Worm (Caenorhabditis elegans) whole organism, late embryonic: ENCODE data around the gene C08F1.8.
A peak's percentile ranks its signal among the peaks of the same experiment; 100 is the strongest.
"Not testable (repeated sequence)": the region's sequence is repeated elsewhere in the genome, so short reads cannot be mapped to it uniquely, and the experiment has no call there.

ENCODE experiments used
- C08G9.2 ChIP-seq: sonication (generic microtip); optimal IDR thresholded peaks from 2 replicates; lab custom pipeline; 2016; ENCODE audit warnings: mild to moderate bottlenecking, missing genetic modification characterization, moderate library complexity, missing compliant biosample characterization
- Y22D7AL.16 ChIP-seq: sonication (generic microtip); optimal IDR thresholded peaks from 2 replicates; lab custom pipeline; 2016; ENCODE audit warnings: missing genetic modification characterization, missing compliant biosample characterization
- ahr-1 ChIP-seq: sonication (generic microtip); optimal IDR thresholded peaks from 2 replicates; lab custom pipeline; 2016; ENCODE audit warnings: missing genetic modification characterization, missing compliant biosample characterization
- ceh-14 ChIP-seq: sonication (generic microtip); optimal IDR thresholded peaks from 2 replicates; lab custom pipeline; 2016; ENCODE audit warnings: missing genotype, missing genetic modification characterization, missing compliant biosample characterization
- ceh-18 ChIP-seq: sonication (generic microtip); optimal IDR thresholded peaks from 2 replicates; lab custom pipeline; 2016; ENCODE audit warnings: missing genetic modification characterization, missing compliant biosample characterization
- ceh-19 ChIP-seq: fragments of 200-800 bp; sonication (Bioruptor generic); optimal IDR thresholded peaks from 2 replicates; lab custom pipeline; 2018; ENCODE audit warnings: mild to moderate bottlenecking, missing genetic modification characterization, missing compliant biosample characterization
- ceh-31 ChIP-seq: sonication (generic microtip); optimal IDR thresholded peaks from 2 replicates; lab custom pipeline; 2016; ENCODE audit warnings: missing genetic modification characterization, missing compliant biosample characterization
- ceh-48 ChIP-seq: sonication (generic microtip); optimal IDR thresholded peaks from 2 replicates; lab custom pipeline; 2016; ENCODE audit warnings: missing genetic modification characterization, inconsistent platforms, missing compliant biosample characterization
- ceh-9 ChIP-seq: sonication (generic microtip); optimal IDR thresholded peaks from 2 replicates; lab custom pipeline; 2016; ENCODE audit warnings: mild to moderate bottlenecking, missing genetic modification characterization, inconsistent platforms, missing compliant biosample characterization
- che-1 ChIP-seq: sonication (generic microtip); optimal IDR thresholded peaks from 2 replicates; lab custom pipeline; 2016; ENCODE audit warnings: mild to moderate bottlenecking, missing genetic modification characterization, missing compliant biosample characterization
- dve-1 ChIP-seq: sonication (generic microtip); optimal IDR thresholded peaks from 2 replicates; lab custom pipeline; 2017; ENCODE audit warnings: antibody characterized with exemption, mild to moderate bottlenecking, missing genetic modification characterization, missing compliant biosample characterization
- elt-2 ChIP-seq: sonication (generic microtip); optimal IDR thresholded peaks from 2 replicates; lab custom pipeline; 2016; ENCODE audit warnings: missing genetic modification reagents, missing genetic modification characterization, missing compliant biosample characterization
- fax-1 ChIP-seq: sonication (generic microtip); optimal IDR thresholded peaks from 2 replicates; lab custom pipeline; 2016; ENCODE audit warnings: missing genotype, missing genetic modification characterization, missing compliant biosample characterization
- hlh-13 ChIP-seq: fragments of 200-800 bp; sonication (Bioruptor generic); optimal IDR thresholded peaks from 2 replicates; lab custom pipeline; 2018; ENCODE audit warnings: mild to moderate bottlenecking, missing genetic modification characterization, missing compliant biosample characterization
- hlh-6 ChIP-seq: sonication (generic microtip); optimal IDR thresholded peaks from 2 replicates; lab custom pipeline; 2016; ENCODE audit warnings: missing genotype, missing genetic modification characterization, missing compliant biosample characterization
- hlh-8 ChIP-seq: sonication (generic microtip); optimal IDR thresholded peaks from 2 replicates; lab custom pipeline; 2016; ENCODE audit warnings: missing genotype, missing genetic modification characterization, missing compliant biosample characterization
- lin-11 ChIP-seq: fragments of 200-800 bp; sonication (Bioruptor generic); optimal IDR thresholded peaks from 2 replicates; lab custom pipeline; 2018; ENCODE audit warnings: mild to moderate bottlenecking, missing genetic modification characterization, missing compliant biosample characterization
- mec-3 ChIP-seq: sonication (generic microtip); optimal IDR thresholded peaks from 2 replicates; lab custom pipeline; 2016; ENCODE audit warnings: borderline replicate concordance, missing genetic modification characterization, missing compliant biosample characterization
- nhr-11 ChIP-seq: fragments of 150-350 bp; optimal IDR thresholded peaks from 2 replicates; lab custom pipeline; 2014; ENCODE audit warnings: missing biosample characterization, missing genetic modification characterization
- pag-3 ChIP-seq: sonication (generic microtip); optimal IDR thresholded peaks from 2 replicates; lab custom pipeline; 2016; ENCODE audit warnings: missing compliant biosample characterization, missing genetic modification characterization, borderline replicate concordance
- pha-2 ChIP-seq: sonication (generic microtip); optimal IDR thresholded peaks from 2 replicates; lab custom pipeline; 2017; ENCODE audit warnings: mild to moderate bottlenecking, missing genetic modification characterization, missing compliant biosample characterization
- pha-4 ChIP-seq: fragments of 150-350 bp; optimal IDR thresholded peaks from 2 replicates; lab custom pipeline; 2018; ENCODE audit warnings: missing biosample characterization, missing genetic modification reagents, missing genetic modification characterization
- pqm-1 ChIP-seq: sonication (generic microtip); optimal IDR thresholded peaks from 2 replicates; lab custom pipeline; 2016; ENCODE audit warnings: missing genetic modification characterization, missing compliant biosample characterization
- pros-1 ChIP-seq: fragments of 150-350 bp; optimal IDR thresholded peaks from 2 replicates; lab custom pipeline; 2014; ENCODE audit warnings: missing biosample characterization, missing genetic modification reagents, missing genetic modification characterization
- rnt-1 ChIP-seq: sonication (generic microtip); optimal IDR thresholded peaks from 2 replicates; lab custom pipeline; 2016; ENCODE audit warnings: missing genetic modification characterization, missing compliant biosample characterization
- sox-2 ChIP-seq: fragments of 200-800 bp; sonication (Bioruptor generic); IDR thresholded peaks from 2 replicates; pipeline ENCODE4 v1.3.6; 2022; ENCODE audit warnings: missing genetic modification reagents, missing genetic modification characterization, missing compliant biosample characterization
- unc-3 ChIP-seq, 2 experiments: fragments of 200-800 bp in 1 of 2; sonication (Bioruptor generic) in 1 of 2; sonication (generic microtip) in 1 of 2; conservative IDR thresholded peaks in 1 of 2; optimal IDR thresholded peaks in 1 of 2; 2 replicates each; pipeline versions ENCODE4 v1.3.6 to Lab custom; 2016 to 2022; ENCODE audit warnings: missing compliant biosample characterization in 2 of 2, missing genetic modification characterization in 2 of 2, missing genetic modification reagents in 1 of 2
- ztf-16 ChIP-seq: sonication (generic microtip); optimal IDR thresholded peaks from 2 replicates; lab custom pipeline; 2017; ENCODE audit warnings: missing genetic modification characterization, missing compliant biosample characterization

Gene C08F1.8

DNA sequence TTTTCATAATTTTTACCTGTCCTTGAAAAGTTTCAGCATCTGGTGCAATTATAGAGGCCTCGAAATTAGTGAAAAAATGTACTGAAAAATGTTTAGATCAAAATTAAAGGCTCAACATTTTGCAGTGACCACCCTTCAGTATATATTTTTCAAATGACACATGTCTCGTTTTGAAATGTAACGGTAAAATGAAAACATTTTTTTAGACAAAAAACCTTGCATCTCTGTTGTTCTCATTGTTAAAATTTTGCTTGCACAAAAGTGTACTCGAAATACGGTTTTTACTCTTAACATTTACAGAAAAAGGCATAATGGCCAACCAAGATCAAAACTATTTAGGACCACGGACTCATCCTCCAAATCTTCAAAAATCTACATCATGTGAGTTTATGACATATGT is 16.2 kb upstream of the C08F1.8 start, which contains the start of gene math-41:
math-41 (plus strand) TSS at position 301 of the 400 bp plus-strand sequence.
- TF ChIP-seq ceh-9 (tag; lab: Kevin White, UChicago); unc-3 (GFP tag; conservative IDR thresholded peaks at IDR 0.05; lab: Robert Waterston, UW); unc-3 (tag; optimal IDR thresholded peaks at IDR 0.05; lab: Kevin White, UChicago); hlh-13 (GFP tag; lab: Kevin White, UChicago): not testable (repeated sequence)

ce11 chrII:1820774-1821173 is 12.7 kb upstream of the C08F1.8 start, which contains the start of gene fbxa-3:
Gene fbxa-3, minus strand, starts transcription at chrII:1820874.
- TF ChIP-seq fax-1 (no peak), ceh-19 (GFP tag; lab: Kevin White, UChicago) (no peak), ahr-1 (tag; lab: Kevin White, UChicago) (no peak), pha-4 (tag; lab: Kevin White, UChicago) (no peak), ceh-48 (tag; lab: Kevin White, UChicago) (no peak), ceh-14 (tag; lab: Kevin White, UChicago) (no peak)
- TF ChIP-seq, all 69 proteins: peak for 0

DNA sequence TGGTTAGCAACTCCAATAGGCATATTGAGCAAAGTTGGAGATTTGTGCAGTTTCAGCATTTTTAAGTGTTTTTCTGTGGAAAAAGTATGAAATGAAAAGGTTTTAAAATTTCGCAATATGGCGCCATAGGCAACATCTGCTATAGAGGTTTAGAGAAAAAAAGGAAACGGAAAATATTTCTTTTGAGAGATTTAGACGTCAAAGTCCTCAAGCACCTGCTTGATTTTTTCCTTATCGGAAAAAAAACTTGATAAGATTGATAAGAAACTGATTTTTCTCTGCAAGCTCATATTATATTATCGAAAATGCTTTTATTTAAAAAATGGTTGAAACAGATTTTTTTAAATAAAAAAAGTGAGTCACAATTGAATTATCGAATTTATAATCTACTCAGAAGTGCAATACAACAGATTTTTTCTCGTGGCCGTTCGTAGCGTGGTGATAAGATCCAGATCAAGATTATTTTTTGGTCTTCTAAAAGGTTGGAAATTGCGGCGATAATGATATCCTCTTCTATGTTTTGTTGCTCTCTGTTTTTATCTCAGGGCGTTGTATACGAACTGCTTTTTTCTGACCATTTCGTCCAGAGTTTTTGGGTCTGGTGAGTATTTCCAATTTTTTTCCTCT is 11.9 kb upstream of the C08F1.8 start, which contains the start of gene fbxc-19:
fbxc-19 (plus strand) TSS at position 536 of the 627 bp plus-strand sequence.
- no peak for TF ChIP-seq pha-4 (tag; lab: Kevin White, UChicago)
- no peak for TF ChIP-seq pros-1
- peak; percentile 87 for TF ChIP-seq elt-2
- TF ChIP-seq ahr-1 (tag; lab: Kevin White, UChicago), result no peak
- TF ChIP-seq dve-1 (tag; lab: Kevin White, UChicago), result peak; percentile 12

- no peak for TF ChIP-seq fax-1
- TF ChIP-seq che-1 (tag; lab: Kevin White, UChicago), result no peak
- TF ChIP-seq ceh-31 (tag; lab: Kevin White, UChicago), result no peak
- no peak for TF ChIP-seq hlh-8
- TF ChIP-seq lin-11 (tag; lab: Kevin White, UChicago), result no peak
- TF ChIP-seq C08G9.2 (tag; lab: Kevin White, UChicago), result no peak
- no peak for TF ChIP-seq ceh-19 (GFP tag; lab: Kevin White, UChicago)
- no peak for TF ChIP-seq pha-4 (tag; lab: Kevin White, UChicago)
- no peak for TF ChIP-seq sox-2
- no peak for TF ChIP-seq ceh-18
- TF ChIP-seq unc-3 (GFP tag; conservative IDR thresholded peaks at IDR 0.05; lab: Robert Waterston, UW), result no peak
- no peak for TF ChIP-seq unc-3 (tag; optimal IDR thresholded peaks at IDR 0.05; lab: Kevin White, UChicago)
- no peak for TF ChIP-seq ztf-16
- no peak for TF ChIP-seq ahr-1 (tag; lab: Kevin White, UChicago)
- TF ChIP-seq pag-3 (tag; lab: Kevin White, UChicago), result no peak
- TF ChIP-seq hlh-6 (tag; lab: Kevin White, UChicago), result no peak
- TF ChIP-seq ceh-48 (tag; lab: Kevin White, UChicago), result no peak
- no peak for TF ChIP-seq pqm-1 (tag; lab: Kevin White, UChicago)
- TF ChIP-seq pha-2 (tag; lab: Kevin White, UChicago), result no peak
- TF ChIP-seq, all 69 proteins: peak for 0
These were observed 10.2 kb upstream of the C08F1.8 start, which contains the start of gene fbxb-10 for ce11 chrII:1818300-1818699. Gene fbxb-10, minus strand, starts transcription at chrII:1818400.

- TF ChIP-seq Y22D7AL.16 (tag; lab: Kevin White, UChicago), result no peak
- TF ChIP-seq, all 69 proteins: peak for 0
These were observed 7.9 kb upstream of the C08F1.8 start for ce11 chrII:1816053-1816452.

DNA sequence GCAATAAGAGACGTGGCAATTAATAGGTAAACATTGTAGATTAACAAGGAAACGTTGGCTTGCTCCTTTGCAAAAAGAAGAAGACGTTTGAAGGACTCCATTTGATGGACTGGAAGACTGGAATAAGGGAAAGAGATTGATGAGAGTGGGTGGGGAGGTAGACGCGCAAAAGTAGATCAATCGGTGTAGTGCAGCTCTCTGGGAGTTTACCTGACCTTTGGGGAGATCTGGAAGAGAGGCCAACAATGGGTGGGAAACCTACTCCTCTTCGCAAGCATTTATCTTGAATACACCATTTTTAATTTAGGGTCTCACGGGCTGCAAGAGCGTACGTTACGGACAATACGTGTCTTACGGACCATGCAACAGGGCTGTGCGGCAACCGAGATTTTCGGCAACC is 1.8 kb downstream of the C08F1.8 start, which contains the start of gene C08F1.12:
C08F1.12 (minus strand) TSS at position 101 of the 400 bp plus-strand sequence.
- no peak for TF ChIP-seq pha-2 (tag; lab: Kevin White, UChicago)

DNA sequence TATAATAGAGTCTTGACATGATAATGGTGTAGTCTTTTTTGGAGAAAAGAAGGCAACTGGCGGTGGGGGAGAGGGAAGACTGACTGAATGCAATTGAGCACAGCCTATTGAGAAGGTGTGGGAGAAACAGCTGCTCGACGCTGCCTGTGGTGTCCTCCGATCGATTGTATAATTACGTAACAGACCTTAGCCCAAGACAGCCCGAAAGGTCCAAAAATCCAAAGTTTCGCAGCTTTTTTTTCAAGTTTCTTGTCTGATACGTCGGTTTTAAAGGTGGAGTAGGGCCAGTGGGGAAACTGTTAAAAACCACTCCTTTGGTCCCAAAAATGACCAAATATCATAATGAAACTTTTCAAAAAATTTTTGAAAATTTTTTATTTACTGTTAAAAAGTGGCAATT is 20.0 kb downstream of the C08F1.8 start, which contains the start of the genes C08F1.6 and fbxb-13:
C08F1.6 (minus strand) TSS at position 101 of the 400 bp plus-strand sequence.
fbxb-13 (plus strand) TSS at position 191 of the 400 bp plus-strand sequence.
- TF ChIP-seq rnt-1 (tag; lab: Kevin White, UChicago), result no peak
- TF ChIP-seq nhr-11, result no peak
- no peak for TF ChIP-seq mec-3 (tag; lab: Kevin White, UChicago)
- TF ChIP-seq ceh-48 (tag; lab: Kevin White, UChicago), result no peak
